Fruit fly (Drosophila melanogaster) whole organism, embryonic: ENCODE results near the gene MtnF.

Experiments used
- Abd-B ChIP-seq: fragments of 200-800 bp; sonication (Bioruptor generic); optimal IDR thresholded peaks from 2 replicates; lab custom pipeline; 2018; ENCODE audit warnings: missing biosample characterization, mild to moderate bottlenecking, missing genetic modification characterization, moderate library complexity
- Atf6 ChIP-seq: fragments of 200-800 bp; sonication (Bioruptor generic); IDR thresholded peaks from 2 replicates; pipeline ENCODE4 v1.3.6; 2022; ENCODE audit warnings: missing biosample characterization, missing genetic modification characterization
- BtbVII ChIP-seq: fragments of 200-800 bp; sonication (Bioruptor generic); optimal IDR thresholded peaks from 3 replicates; lab custom pipeline; 2017; ENCODE audit warnings: missing biosample characterization, mild to moderate bottlenecking, missing genetic modification characterization
- CG11085 ChIP-seq: fragments of 200-800 bp; sonication (Bioruptor generic); IDR thresholded peaks from 2 replicates; pipeline ENCODE4 v1.3.6; 2022; ENCODE audit warnings: missing biosample characterization, missing genetic modification characterization
- CG12071 ChIP-seq: fragments of 200-800 bp; sonication (Bioruptor generic); optimal IDR thresholded peaks from 3 replicates; lab custom pipeline; 2018; ENCODE audit warnings: missing biosample characterization, mild to moderate bottlenecking, missing genetic modification characterization
- CG12299 ChIP-seq: fragments of 200-800 bp; sonication (Bioruptor generic); optimal IDR thresholded peaks from 2 replicates; lab custom pipeline; 2018; ENCODE audit warnings: missing biosample characterization, mild to moderate bottlenecking, missing genetic modification characterization
- CG13424 ChIP-seq: fragments of 200-800 bp; sonication (Bioruptor generic); optimal IDR thresholded peaks from 2 replicates; lab custom pipeline; 2019; ENCODE audit warnings: missing biosample characterization, mild to moderate bottlenecking, missing genetic modification characterization, moderate library complexity
- CG14014 ChIP-seq: fragments of 200-800 bp; sonication (Bioruptor generic); IDR thresholded peaks from 2 replicates; pipeline ENCODE4 v1.3.6; 2022; ENCODE audit warnings: missing biosample characterization, missing genetic modification characterization
- CG15479 ChIP-seq: fragments of 200-800 bp; sonication (Bioruptor generic); optimal IDR thresholded peaks from 3 replicates; lab custom pipeline; 2019; ENCODE audit warnings: missing biosample characterization, mild to moderate bottlenecking, missing genetic modification characterization, moderate library complexity
- CG15601 ChIP-seq: fragments of 200-800 bp; sonication (Bioruptor generic); optimal IDR thresholded peaks from 3 replicates; lab custom pipeline; 2019; ENCODE audit warnings: missing biosample characterization, mild to moderate bottlenecking, missing genetic modification characterization, moderate library complexity
- CG17802 ChIP-seq: fragments of 200-800 bp; sonication (Bioruptor generic); optimal IDR thresholded peaks from 2 replicates; lab custom pipeline; 2018; ENCODE audit warnings: missing biosample characterization, mild to moderate bottlenecking, missing genetic modification characterization, moderate library complexity
- CG1832 ChIP-seq: fragments of 200-800 bp; sonication (Bioruptor generic); optimal IDR thresholded peaks from 2 replicates; lab custom pipeline; 2017; ENCODE audit warnings: missing biosample characterization, mild to moderate bottlenecking, missing genetic modification characterization, inconsistent platforms
- CG18599 ChIP-seq: fragments of 200-800 bp; sonication (Bioruptor generic); optimal IDR thresholded peaks from 3 replicates; lab custom pipeline; 2017; ENCODE audit warnings: missing biosample characterization, missing genetic modification characterization, mild to moderate bottlenecking, moderate library complexity, missing genetic modification reagents
- CG31441 ChIP-seq: fragments of 200-800 bp; sonication (Bioruptor generic); IDR thresholded peaks from 2 replicates; pipeline ENCODE4 v1.3.6; 2022; ENCODE audit warnings: missing biosample characterization, missing genetic modification characterization
- CG3281 ChIP-seq: fragments of 200-800 bp; sonication (Bioruptor generic); optimal IDR thresholded peaks from 3 replicates; lab custom pipeline; 2017; ENCODE audit warnings: missing biosample characterization, mild to moderate bottlenecking, missing genetic modification characterization
- CG3726 ChIP-seq: fragments of 200-800 bp; sonication (Bioruptor generic); IDR thresholded peaks from 3 replicates; pipeline ENCODE4, ENCODE4 v1.3.6; 2022; ENCODE audit warnings: missing biosample characterization, missing genetic modification characterization
- CG4360 ChIP-seq: fragments of 200-800 bp; sonication (Bioruptor generic); IDR thresholded peaks from 2 replicates; pipeline ENCODE4 v1.3.6; 2022; ENCODE audit warnings: missing biosample characterization, missing genetic modification characterization
- CG43689 ChIP-seq: fragments of 200-800 bp; sonication (Bioruptor generic); IDR thresholded peaks from 2 replicates; pipeline ENCODE4 v1.3.6; 2022; ENCODE audit warnings: missing biosample characterization, missing genetic modification characterization
- CG4707 ChIP-seq: fragments of 200-800 bp; sonication (Bioruptor generic); optimal IDR thresholded peaks from 2 replicates; lab custom pipeline; 2018; ENCODE audit warnings: missing biosample characterization, mild to moderate bottlenecking, missing genetic modification characterization, moderate library complexity
- CG4820 ChIP-seq: fragments of 200-800 bp; sonication (Bioruptor generic); optimal IDR thresholded peaks from 3 replicates; lab custom pipeline; 2016; ENCODE audit warnings: missing biosample characterization, missing genetic modification characterization
- CG7987 ChIP-seq: fragments of 200-800 bp; sonication (Bioruptor generic); optimal IDR thresholded peaks from 2 replicates; lab custom pipeline; 2018; ENCODE audit warnings: missing biosample characterization, mild to moderate bottlenecking, missing genetic modification characterization, moderate library complexity
- CHES-1-like ChIP-seq: fragments of 200-800 bp; sonication (Bioruptor generic); optimal IDR thresholded peaks from 2 replicates; lab custom pipeline; 2016; ENCODE audit warnings: missing biosample characterization, missing genetic modification characterization
- HmgD ChIP-seq: fragments of 200-800 bp; sonication (Bioruptor generic); optimal IDR thresholded peaks from 3 replicates; lab custom pipeline; 2016; ENCODE audit warnings: missing biosample characterization, missing genetic modification characterization
- Hr78 ChIP-seq, 2 experiments: fragments of 200-800 bp in 1 of 2; fragments of >200 bp in 1 of 2; sonication (Bioruptor generic) in 1 of 2; optimal IDR thresholded peaks; 2 replicates each; lab custom pipeline; 2017 to 2019; ENCODE audit warnings: missing biosample characterization in 2 of 2, missing genetic modification characterization in 2 of 2, mild to moderate bottlenecking in 1 of 2, moderate library complexity in 1 of 2
- MBD-R2 ChIP-seq: fragments of 200-800 bp; sonication (Bioruptor generic); IDR thresholded peaks from 2 replicates; pipeline ENCODE4 v1.3.6; 2022; ENCODE audit warnings: missing biosample characterization, missing genetic modification characterization
- Mad ChIP-seq: fragments of 200-800 bp; sonication (Bioruptor generic); optimal IDR thresholded peaks from 2 replicates; lab custom pipeline; 2016; ENCODE audit warnings: missing biosample characterization, missing genetic modification characterization
- Mrtf ChIP-seq: fragments of 200-800 bp; sonication (Bioruptor generic); IDR thresholded peaks from 3 replicates; pipeline ENCODE4 v1.3.6; 2022; ENCODE audit warnings: missing biosample characterization, missing genetic modification characterization
- NFAT ChIP-seq: fragments of 200-800 bp; sonication (Bioruptor generic); IDR thresholded peaks from 2 replicates; pipeline ENCODE4 v1.3.6; 2022; ENCODE audit warnings: missing biosample characterization, missing genetic modification characterization
- Neu2 ChIP-seq: fragments of 200-800 bp; sonication (Bioruptor generic); optimal IDR thresholded peaks from 3 replicates; lab custom pipeline; 2016; ENCODE audit warnings: missing biosample characterization, missing genetic modification characterization, borderline replicate concordance
- Oli ChIP-seq: fragments of 200-800 bp; sonication (Bioruptor generic); optimal IDR thresholded peaks from 2 replicates; lab custom pipeline; 2018; ENCODE audit warnings: missing biosample characterization, mild to moderate bottlenecking, missing genetic modification characterization, moderate library complexity
- Spps ChIP-seq: fragments of 200-800 bp; sonication (Bioruptor generic); optimal IDR thresholded peaks from 2 replicates; lab custom pipeline; 2018; ENCODE audit warnings: missing biosample characterization, mild to moderate bottlenecking, missing genetic modification characterization
- Xrp1 ChIP-seq: fragments of 200-800 bp; sonication (Bioruptor generic); IDR thresholded peaks from 2 replicates; pipeline ENCODE4 v1.3.6; 2022; ENCODE audit warnings: missing biosample characterization, missing genetic modification characterization
- ab ChIP-seq: fragments of 200-800 bp; sonication (Bioruptor generic); optimal IDR thresholded peaks from 2 replicates; lab custom pipeline; 2016; ENCODE audit warnings: missing biosample characterization, missing genetic modification characterization
- btn ChIP-seq: fragments of 200-800 bp; sonication (Bioruptor generic); optimal IDR thresholded peaks from 2 replicates; lab custom pipeline; 2016; ENCODE audit warnings: missing biosample characterization, missing genetic modification characterization
- chinmo ChIP-seq: fragments of 200-800 bp; sonication (Bioruptor generic); IDR thresholded peaks from 4 replicates; pipeline ENCODE4 v1.3.6; 2022; ENCODE audit warnings: missing biosample characterization, missing genetic modification characterization; ENCODE audit not compliant: partially characterized antibody
- ci ChIP-seq: fragments of 200-800 bp; sonication (Bioruptor generic); IDR thresholded peaks from 3 replicates; pipeline ENCODE4 v1.3.6; 2022; ENCODE audit warnings: missing biosample characterization, missing genetic modification characterization
- gem ChIP-seq: fragments of 200-800 bp; sonication (Bioruptor generic); optimal IDR thresholded peaks from 2 replicates; lab custom pipeline; 2019; ENCODE audit warnings: missing biosample characterization, mild to moderate bottlenecking, missing genetic modification characterization, moderate library complexity
- her ChIP-seq: fragments of 200-800 bp; sonication (Bioruptor generic); optimal IDR thresholded peaks from 2 replicates; lab custom pipeline; 2016; ENCODE audit warnings: missing biosample characterization, missing genetic modification characterization
- hth ChIP-seq: fragments of >200 bp; optimal IDR thresholded peaks from 2 replicates; lab custom pipeline; 2017; ENCODE audit warnings: inconsistent platforms
- kni ChIP-seq: fragments of 200-800 bp; sonication (Bioruptor generic); optimal IDR thresholded peaks from 3 replicates; lab custom pipeline; 2017; ENCODE audit warnings: mild to moderate bottlenecking, missing biosample characterization, missing genetic modification reagents, missing genetic modification characterization
- lola ChIP-seq, 3 experiments: fragments of >200 bp in 2 of 3; fragments of 200-800 bp in 1 of 3; sonication (Bioruptor generic) in 1 of 3; optimal IDR thresholded peaks; 2 replicates each; lab custom pipeline; 2017 to 2019; ENCODE audit warnings: missing biosample characterization in 3 of 3, missing genetic modification characterization in 3 of 3, mild to moderate bottlenecking in 1 of 3, moderate library complexity in 1 of 3
- pan ChIP-seq, 4 experiments: fragments of >200 bp in 3 of 4; fragments of 200-800 bp in 1 of 4; sonication (Bioruptor generic) in 1 of 4; optimal IDR thresholded peaks in 3 of 4; IDR thresholded peaks in 1 of 4; 2 replicates each; pipeline versions ENCODE4 v1.3.6 to Lab custom; 2017 to 2022; ENCODE audit warnings: missing biosample characterization in 2 of 4, missing genetic modification characterization in 2 of 4, mixed read lengths in 1 of 4
- pho ChIP-seq: fragments of 200-800 bp; sonication (Bioruptor generic); optimal IDR thresholded peaks from 2 replicates; lab custom pipeline; 2016; ENCODE audit warnings: missing biosample characterization, missing genetic modification characterization
- sens ChIP-seq: fragments of 200-800 bp; sonication (Bioruptor generic); peaks from one replicate; lab custom pipeline; 2016; ENCODE audit warnings: missing biosample characterization, missing genetic modification characterization
- sr ChIP-seq: fragments of 200-800 bp; sonication (Bioruptor generic); IDR thresholded peaks from 3 replicates; pipeline ENCODE4 v1.3.6; 2022; ENCODE audit warnings: missing biosample characterization, missing genetic modification characterization
- tgo ChIP-seq: fragments of 200-800 bp; sonication (Bioruptor generic); IDR thresholded peaks from 3 replicates; pipeline ENCODE4 v1.3.6; 2022; ENCODE audit warnings: missing biosample characterization, missing genetic modification characterization
- unc-4 ChIP-seq: fragments of 200-800 bp; sonication (Bioruptor generic); IDR thresholded peaks from 2 replicates; pipeline ENCODE4 v1.3.6; 2022; ENCODE audit warnings: missing biosample characterization, missing genetic modification characterization; ENCODE audit not compliant: partially characterized antibody
- wek ChIP-seq: fragments of 200-800 bp; sonication (Bioruptor generic); optimal IDR thresholded peaks from 3 replicates; lab custom pipeline; 2018; ENCODE audit warnings: missing biosample characterization, mild to moderate bottlenecking, missing genetic modification characterization, moderate library complexity
- zen ChIP-seq: fragments of 200-800 bp; sonication (Bioruptor generic); optimal IDR thresholded peaks from 3 replicates; lab custom pipeline; 2018; ENCODE audit warnings: missing biosample characterization, mild to moderate bottlenecking, missing genetic modification characterization, moderate library complexity
- zfh2 ChIP-seq: fragments of 200-800 bp; sonication (Bioruptor generic); optimal IDR thresholded peaks from 2 replicates; lab custom pipeline; 2016; ENCODE audit warnings: missing biosample characterization, missing genetic modification characterization

MtnF gene

dm6 chr3R:24585042-24585698 lies 49.8 kb downstream of the MtnF start, which contains the start of the genes CG13625 and mld (continued):
- TF ChIP-seq CG7987 (no peak), CG12071 (GFP tag; lab: Kevin White, UChicago) (no peak), CG15601 (tag; lab: Kevin White, UChicago) (no peak), zfh2 (GFP tag; lab: Kevin White, UChicago) (peak; percentile 16), CG14014 (GFP tag; lab: Robert Waterston, UW) (no peak), Hr78 (GFP tag; optimal IDR thresholded peaks at IDR 0.05; lab: Kevin White, UChicago) (no peak), CG12299 (tag; lab: Kevin White, UChicago) (no peak), CG4360 (GFP tag; lab: Robert Waterston, UW) (no peak), Xrp1 (no peak), Neu2 (GFP tag; lab: Kevin White, UChicago) (no peak), CG4707 (GFP tag; lab: Kevin White, UChicago) (no peak), Abd-B (GFP tag; lab: Kevin White, UChicago) (peak; percentile 68), hth (lab: Kevin White, UChicago) (no peak), wek (GFP tag; lab: Kevin White, UChicago) (no peak), ab (GFP tag; lab: Kevin White, UChicago) (no peak), Mrtf (GFP tag; lab: Robert Waterston, UW) (no peak), her (GFP tag; lab: Kevin White, UChicago) (no peak), CHES-1-like (GFP tag; lab: Kevin White, UChicago) (peak; percentile 15), HmgD (GFP tag; lab: Kevin White, UChicago) (no peak), sens (GFP tag; lab: Kevin White, UChicago) (peak; percentile 84), CG3281 (no peak), CG11085 (GFP tag; lab: Robert Waterston, UW) (no peak), pho (GFP tag; lab: Kevin White, UChicago) (no peak), chinmo (no peak), CG3726 (no peak), NFAT (GFP tag; lab: Robert Waterston, UW) (no peak), BtbVII (no peak), Atf6 (GFP tag; lab: Robert Waterston, UW) (no peak), Oli (tag; lab: Kevin White, UChicago) (no peak), CG18599 (GFP tag; lab: Kevin White, UChicago) (peak; percentile 20), CG13424 (tag; lab: Kevin White, UChicago) (no peak), kni (GFP tag; lab: Kevin White, UChicago) (no peak), btn (GFP tag; lab: Kevin White, UChicago) (no peak), MBD-R2 (GFP tag; lab: Robert Waterston, UW) (no peak), ci (GFP tag; lab: Robert Waterston, UW) (no peak), Mad (GFP tag; lab: Kevin White, UChicago) (no peak), sr (no peak), CG4820 (GFP tag; lab: Kevin White, UChicago) (no peak), unc-4 (GFP tag; lab: Robert Waterston, UW) (no peak), gem (tag; lab: Kevin White, UChicago) (no peak), lola (GFP tag; optimal IDR thresholded peaks at IDR 0.05; lab: Kevin White, UChicago) (no peak), CG43689 (GFP tag; lab: Robert Waterston, UW) (no peak), Spps (tag; lab: Kevin White, UChicago) (no peak), zen (tag; lab: Kevin White, UChicago) (no peak), tgo (GFP tag; lab: Robert Waterston, UW) (no peak), pan (optimal IDR thresholded peaks at IDR 0.05; lab: Kevin White, UChicago) (no peak), pan (GFP tag; optimal IDR thresholded peaks at IDR 0.05 in 1 of 2, IDR thresholded peaks at IDR 0.05 in 1 of 2) (no peak), CG31441 (no peak), CG17802 (no peak), CG1832 (GFP tag; lab: Kevin White, UChicago) (no peak), CG15479 (GFP tag; lab: Kevin White, UChicago) (no peak)
